Worm (Caenorhabditis elegans) whole organism, late embryonic: Measurements from ENCODE around the gene D1053.4.

Experiments
- ama-1 ChIP-seq: fragments of 150-350 bp; optimal IDR thresholded peaks from 2 replicates; lab custom pipeline; 2014
- dve-1 ChIP-seq: sonication (generic microtip); optimal IDR thresholded peaks from 2 replicates; lab custom pipeline; 2017; ENCODE audit warnings: antibody characterized with exemption, mild to moderate bottlenecking, missing genetic modification characterization, missing compliant biosample characterization
- fax-1 ChIP-seq: sonication (generic microtip); optimal IDR thresholded peaks from 2 replicates; lab custom pipeline; 2016; ENCODE audit warnings: missing genotype, missing genetic modification characterization, missing compliant biosample characterization
- lin-11 ChIP-seq: fragments of 200-800 bp; sonication (Bioruptor generic); optimal IDR thresholded peaks from 2 replicates; lab custom pipeline; 2018; ENCODE audit warnings: mild to moderate bottlenecking, missing genetic modification characterization, missing compliant biosample characterization
- nhr-11 ChIP-seq: fragments of 150-350 bp; optimal IDR thresholded peaks from 2 replicates; lab custom pipeline; 2014; ENCODE audit warnings: missing biosample characterization, missing genetic modification characterization
- pat-9 ChIP-seq: fragments of 200-800 bp; sonication (Bioruptor generic); optimal IDR thresholded peaks from 2 replicates; lab custom pipeline; 2018; ENCODE audit warnings: mild to moderate bottlenecking, missing genetic modification characterization, moderate library complexity, missing compliant biosample characterization
- pha-4 ChIP-seq: fragments of 150-350 bp; optimal IDR thresholded peaks from 2 replicates; lab custom pipeline; 2018; ENCODE audit warnings: missing biosample characterization, missing genetic modification reagents, missing genetic modification characterization
- ref-2 ChIP-seq: sonication (generic microtip); optimal IDR thresholded peaks from 2 replicates; lab custom pipeline; 2016; ENCODE audit warnings: missing genetic modification characterization, missing compliant biosample characterization
- sox-4 ChIP-seq: sonication (generic microtip); optimal IDR thresholded peaks from 2 replicates; lab custom pipeline; 2017; ENCODE audit warnings: mild to moderate bottlenecking, missing genetic modification characterization, inconsistent platforms, missing compliant biosample characterization
- unc-42 ChIP-seq: sonication (generic microtip); optimal IDR thresholded peaks from 2 replicates; lab custom pipeline; 2016; ENCODE audit warnings: missing genotype, missing genetic modification characterization, missing compliant biosample characterization

DNA sequence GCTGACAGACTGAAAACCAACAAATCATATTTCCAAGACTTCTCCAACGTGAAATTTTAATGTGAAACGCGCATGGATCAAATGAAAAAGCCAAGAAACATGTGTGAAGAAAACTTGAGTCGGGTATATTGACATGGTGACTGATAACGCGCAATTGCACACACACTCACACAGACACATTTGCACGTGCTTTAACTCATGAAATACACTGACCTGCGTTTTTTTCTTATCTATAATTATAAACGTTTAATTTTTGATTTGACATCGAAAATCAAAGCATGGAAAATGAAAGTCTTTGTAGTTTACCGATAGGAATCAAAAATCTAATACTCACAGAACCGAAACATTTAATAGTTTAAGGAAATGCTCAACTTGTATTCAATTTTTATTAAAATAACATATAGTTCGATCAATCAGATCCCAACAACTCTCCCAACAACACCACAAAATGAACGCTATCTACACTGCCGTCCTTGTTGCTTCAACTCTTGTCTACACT, 15.1 kb upstream of the D1053.4 start, which contains the start of gene nspa-9:
- TF ChIP-seq pat-9 (tag; lab: Kevin White, UChicago), result no peak
- no peak for TF ChIP-seq pha-4 (tag; lab: Kevin White, UChicago)
- TF ChIP-seq fax-1 (tag; lab: Kevin White, UChicago), result no peak
- TF ChIP-seq ama-1 (lab: Kevin White, UChicago), result no peak
- no peak for TF ChIP-seq sox-4 (tag; lab: Kevin White, UChicago)
- no peak for TF ChIP-seq unc-42
- TF ChIP-seq nhr-11 (tag; lab: Kevin White, UChicago), result no peak
- TF ChIP-seq lin-11, result no peak
- TF ChIP-seq dve-1 (tag; lab: Kevin White, UChicago), result no peak
- no peak for TF ChIP-seq ref-2
